Fruit fly (Drosophila melanogaster): ENCODE measurements around the gene CG9920.

DNA sequence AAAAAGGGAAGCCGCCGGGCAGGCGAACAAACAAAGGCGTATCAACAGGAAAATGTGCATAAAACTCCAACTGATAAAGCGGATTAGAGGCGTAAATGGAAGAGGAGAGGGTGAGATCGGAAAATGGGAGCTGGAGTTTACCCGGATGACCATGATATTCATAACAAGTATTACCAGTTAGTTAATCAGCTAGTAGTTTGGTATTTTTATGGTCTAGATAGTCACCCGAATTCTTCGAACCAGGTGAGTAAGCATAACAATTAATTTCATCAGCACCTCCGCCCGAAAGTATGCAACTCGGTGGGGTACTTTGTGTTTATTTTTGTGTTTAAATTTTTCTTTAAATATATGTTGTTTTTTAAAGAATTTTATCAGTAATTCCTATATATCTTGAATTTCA, 2.0 kb downstream of the CG9920 start:
- no peak for TF ChIP-seq CG8478 (optimal IDR thresholded peaks at IDR 0.05)
- TF ChIP-seq CTCF (optimal IDR thresholded peaks at IDR 0.05) = no peak
